Fruit fly (Drosophila melanogaster) S2 (cell line): Measurements from ENCODE around the gene Cpr76Bd.

Experiments used
- CG8478 ChIP-seq: fragments of >200 bp; optimal IDR thresholded peaks from 2 replicates; lab custom pipeline; 2018
- CTCF ChIP-seq, 2 experiments: fragments of >200 bp; optimal IDR thresholded peaks; 2 replicates each; lab custom pipeline; 2018

DNA sequence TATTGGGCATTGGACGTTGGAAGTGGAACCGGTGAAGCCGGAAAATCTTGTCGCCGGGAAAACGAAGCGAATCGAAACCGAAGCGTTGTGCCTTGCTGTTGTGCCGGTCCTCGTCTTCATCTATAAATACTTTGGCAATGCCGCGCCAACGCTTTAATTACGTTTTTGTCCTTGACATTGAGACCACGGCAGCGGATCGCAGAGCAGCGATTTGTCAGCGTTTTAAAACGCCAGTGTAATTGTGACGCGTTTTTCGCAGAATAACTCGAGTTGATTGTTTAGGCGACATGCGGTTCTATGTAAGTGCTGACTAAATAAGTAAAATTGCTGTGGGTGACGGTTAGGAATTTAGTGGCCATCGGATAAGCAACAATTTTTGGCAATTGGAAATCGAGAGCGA is 11.4 kb upstream of the Cpr76Bd start:
- TF ChIP-seq CG8478 (lab: Kevin White, UChicago) (no peak), CTCF (optimal IDR thresholded peaks at IDR 0.05; lab: Kevin White, UChicago) (no peak)
